Fruit fly (Drosophila melanogaster) whole organism, embryonic: ENCODE results near the gene SerRS.

Source experiments
- Ada2b ChIP-seq: fragments of 200-800 bp; sonication (Bioruptor generic); IDR thresholded peaks from 2 replicates; pipeline ENCODE4 v1.3.6; 2022; ENCODE audit warnings: missing biosample characterization, missing genetic modification characterization
- BtbVII ChIP-seq: fragments of 200-800 bp; sonication (Bioruptor generic); optimal IDR thresholded peaks from 3 replicates; lab custom pipeline; 2017; ENCODE audit warnings: missing biosample characterization, mild to moderate bottlenecking, missing genetic modification characterization
- CG10654 ChIP-seq: fragments of 200-800 bp; sonication (Bioruptor generic); optimal IDR thresholded peaks from 2 replicates; lab custom pipeline; 2016; ENCODE audit warnings: missing biosample characterization, missing genetic modification characterization
- CG12299 ChIP-seq: fragments of 200-800 bp; sonication (Bioruptor generic); optimal IDR thresholded peaks from 2 replicates; lab custom pipeline; 2018; ENCODE audit warnings: missing biosample characterization, mild to moderate bottlenecking, missing genetic modification characterization
- CG12744 ChIP-seq: fragments of 200-800 bp; sonication (Bioruptor generic); optimal IDR thresholded peaks from 2 replicates; lab custom pipeline; 2016; ENCODE audit warnings: missing biosample characterization, missing genetic modification characterization
- CG13624 ChIP-seq: fragments of 200-800 bp; sonication (Bioruptor generic); optimal IDR thresholded peaks from 2 replicates; lab custom pipeline; 2016; ENCODE audit warnings: missing biosample characterization, missing genetic modification characterization
- CG13775 ChIP-seq: fragments of 200-800 bp; sonication (Bioruptor generic); optimal IDR thresholded peaks from 3 replicates; lab custom pipeline; 2017; ENCODE audit warnings: missing biosample characterization, mild to moderate bottlenecking, missing genetic modification characterization
- CG15696 ChIP-seq: fragments of 200-800 bp; sonication (Bioruptor generic); optimal IDR thresholded peaks from 2 replicates; lab custom pipeline; 2019; ENCODE audit warnings: missing biosample characterization, mild to moderate bottlenecking, missing genetic modification characterization, moderate library complexity
- CG1602 ChIP-seq: fragments of 200-800 bp; sonication (Bioruptor generic); optimal IDR thresholded peaks from 3 replicates; lab custom pipeline; 2016; ENCODE audit warnings: missing biosample characterization, missing genetic modification characterization
- CG17328 ChIP-seq: fragments of 200-800 bp; sonication (Bioruptor generic); IDR thresholded peaks from 2 replicates; pipeline ENCODE4 v1.3.6; 2022; ENCODE audit warnings: missing biosample characterization, missing genetic modification characterization
- CG17359 ChIP-seq: fragments of 200-800 bp; sonication (Bioruptor generic); optimal IDR thresholded peaks from 3 replicates; lab custom pipeline; 2018; ENCODE audit warnings: missing biosample characterization, mild to moderate bottlenecking, missing genetic modification characterization, moderate library complexity
- CG17802 ChIP-seq: fragments of 200-800 bp; sonication (Bioruptor generic); optimal IDR thresholded peaks from 2 replicates; lab custom pipeline; 2018; ENCODE audit warnings: missing biosample characterization, mild to moderate bottlenecking, missing genetic modification characterization, moderate library complexity
- CG1792 ChIP-seq: fragments of 200-800 bp; sonication (Bioruptor generic); optimal IDR thresholded peaks from 2 replicates; lab custom pipeline; 2016; ENCODE audit warnings: missing biosample characterization, missing genetic modification characterization
- CG2116 ChIP-seq: fragments of 200-800 bp; sonication (Bioruptor generic); optimal IDR thresholded peaks from 3 replicates; lab custom pipeline; 2018; ENCODE audit warnings: missing biosample characterization, mild to moderate bottlenecking, missing genetic modification characterization
- CG2712 ChIP-seq: fragments of 200-800 bp; optimal IDR thresholded peaks from 3 replicates; lab custom pipeline; 2019; ENCODE audit warnings: missing biosample characterization, mild to moderate bottlenecking, missing genetic modification characterization, moderate library complexity
- CG3163 ChIP-seq: fragments of 200-800 bp; sonication (Bioruptor generic); optimal IDR thresholded peaks from 3 replicates; lab custom pipeline; 2016; ENCODE audit warnings: missing biosample characterization, missing genetic modification characterization
- CG3838 ChIP-seq: fragments of 200-800 bp; sonication (Bioruptor generic); optimal IDR thresholded peaks from 3 replicates; lab custom pipeline; 2016; ENCODE audit warnings: missing biosample characterization, missing genetic modification characterization
- CG4328 ChIP-seq: fragments of 200-800 bp; sonication (Bioruptor generic); optimal IDR thresholded peaks from 3 replicates; lab custom pipeline; 2017; ENCODE audit warnings: missing biosample characterization, missing genetic modification reagents, missing genetic modification characterization
- CG43689 ChIP-seq: fragments of 200-800 bp; sonication (Bioruptor generic); IDR thresholded peaks from 2 replicates; pipeline ENCODE4 v1.3.6; 2022; ENCODE audit warnings: missing biosample characterization, missing genetic modification characterization
- CG4424 ChIP-seq: fragments of 200-800 bp; sonication (Bioruptor generic); optimal IDR thresholded peaks from 3 replicates; lab custom pipeline; 2016; ENCODE audit warnings: missing biosample characterization, missing genetic modification characterization
- CG4854 ChIP-seq: fragments of 200-800 bp; sonication (Bioruptor generic); optimal IDR thresholded peaks from 2 replicates; lab custom pipeline; 2016; ENCODE audit warnings: missing biosample characterization, missing genetic modification characterization, inconsistent platforms
- CG6791 ChIP-seq: fragments of 200-800 bp; sonication (Bioruptor generic); IDR thresholded peaks from 3 replicates; pipeline ENCODE4 v1.3.6; 2022; ENCODE audit warnings: missing biosample characterization, missing genetic modification characterization; ENCODE audit not compliant: partially characterized antibody
- Hr78 ChIP-seq, 2 experiments: fragments of 200-800 bp in 1 of 2; fragments of >200 bp in 1 of 2; sonication (Bioruptor generic) in 1 of 2; optimal IDR thresholded peaks; 2 replicates each; lab custom pipeline; 2017 to 2019; ENCODE audit warnings: missing biosample characterization in 2 of 2, missing genetic modification characterization in 2 of 2, mild to moderate bottlenecking in 1 of 2, moderate library complexity in 1 of 2
- Lhr ChIP-seq: fragments of 200-800 bp; sonication (Bioruptor generic); optimal IDR thresholded peaks from 3 replicates; lab custom pipeline; 2017; ENCODE audit warnings: mild to moderate bottlenecking, missing biosample characterization, missing genetic modification reagents, missing genetic modification characterization
- Lpt ChIP-seq: fragments of >200 bp; optimal IDR thresholded peaks from 2 replicates; lab custom pipeline; 2018; ENCODE audit warnings: missing biosample characterization, missing genetic modification characterization
- Myb ChIP-seq: fragments of 200-800 bp; sonication (Bioruptor generic); optimal IDR thresholded peaks from 2 replicates; lab custom pipeline; 2016; ENCODE audit warnings: missing biosample characterization, missing genetic modification characterization
- NC2α ChIP-seq: fragments of 200-800 bp; sonication (Bioruptor generic); optimal IDR thresholded peaks from 2 replicates; lab custom pipeline; 2016; ENCODE audit warnings: missing biosample characterization, missing genetic modification characterization
- Neu2 ChIP-seq: fragments of 200-800 bp; sonication (Bioruptor generic); optimal IDR thresholded peaks from 3 replicates; lab custom pipeline; 2016; ENCODE audit warnings: missing biosample characterization, missing genetic modification characterization, borderline replicate concordance
- Six4 ChIP-seq: fragments of 200-800 bp; sonication (Bioruptor generic); optimal IDR thresholded peaks from 2 replicates; lab custom pipeline; 2016; ENCODE audit warnings: missing biosample characterization, missing genetic modification characterization
- Xbp1 ChIP-seq: fragments of 200-800 bp; sonication (Bioruptor generic); optimal IDR thresholded peaks from 3 replicates; lab custom pipeline; 2016; ENCODE audit warnings: missing biosample characterization, mild to moderate bottlenecking, missing genetic modification characterization
- ato ChIP-seq: fragments of 200-800 bp; sonication (Bioruptor generic); IDR thresholded peaks from 2 replicates; pipeline ENCODE4 v1.3.6; 2022; ENCODE audit warnings: missing biosample characterization, missing genetic modification characterization; ENCODE audit not compliant: partially characterized antibody
- bcd ChIP-seq: fragments of 200-800 bp; sonication (Bioruptor generic); optimal IDR thresholded peaks from 2 replicates; lab custom pipeline; 2017; ENCODE audit warnings: missing biosample characterization, mild to moderate bottlenecking, missing genetic modification characterization
- br ChIP-seq: fragments of >200 bp; optimal IDR thresholded peaks from 2 replicates; lab custom pipeline; 2017
- bsh ChIP-seq, 2 experiments: fragments of 200-800 bp; sonication (Bioruptor generic); optimal IDR thresholded peaks; 2 replicates each; lab custom pipeline; 2017 to 2018; ENCODE audit warnings: mild to moderate bottlenecking in 2 of 2, missing biosample characterization in 2 of 2, missing genetic modification characterization in 2 of 2, moderate library complexity in 1 of 2
- btn ChIP-seq: fragments of 200-800 bp; sonication (Bioruptor generic); optimal IDR thresholded peaks from 2 replicates; lab custom pipeline; 2016; ENCODE audit warnings: missing biosample characterization, missing genetic modification characterization
- eve ChIP-seq, 2 experiments: fragments of >200 bp; optimal IDR thresholded peaks; 2 replicates each; lab custom pipeline; 2017; ENCODE audit warnings: missing biosample characterization in 2 of 2, missing genetic modification characterization in 2 of 2
- gcm2 ChIP-seq: fragments of 200-800 bp; sonication (Bioruptor generic); optimal IDR thresholded peaks from 2 replicates; lab custom pipeline; 2016; ENCODE audit warnings: missing biosample characterization, missing genetic modification characterization
- ham ChIP-seq: fragments of 200-800 bp; sonication (Bioruptor generic); IDR thresholded peaks from 2 replicates; pipeline ENCODE4 v1.3.6; 2022; ENCODE audit warnings: missing biosample characterization, missing genetic modification characterization
- hbn ChIP-seq: fragments of 200-800 bp; sonication (Bioruptor generic); IDR thresholded peaks from 2 replicates; pipeline ENCODE4 v1.3.6; 2022; ENCODE audit warnings: missing biosample characterization, missing genetic modification characterization; ENCODE audit not compliant: partially characterized antibody
- kah ChIP-seq: fragments of 200-800 bp; sonication (Bioruptor generic); optimal IDR thresholded peaks from 2 replicates; lab custom pipeline; 2018; ENCODE audit warnings: missing biosample characterization, mild to moderate bottlenecking, missing genetic modification characterization
- pfk ChIP-seq: fragments of 200-800 bp; sonication (Bioruptor generic); optimal IDR thresholded peaks from 2 replicates; lab custom pipeline; 2018; ENCODE audit warnings: missing biosample characterization, mild to moderate bottlenecking, missing genetic modification characterization, moderate library complexity
- row ChIP-seq: fragments of 200-800 bp; sonication (Bioruptor generic); IDR thresholded peaks from 3 replicates; pipeline ENCODE4 v1.3.6; 2022; ENCODE audit warnings: missing biosample characterization, missing genetic modification characterization
- shn ChIP-seq: fragments of 200-800 bp; sonication (Bioruptor generic); optimal IDR thresholded peaks from 3 replicates; lab custom pipeline; 2016; ENCODE audit warnings: missing biosample characterization, missing genetic modification characterization
- sr ChIP-seq: fragments of 200-800 bp; sonication (Bioruptor generic); IDR thresholded peaks from 3 replicates; pipeline ENCODE4 v1.3.6; 2022; ENCODE audit warnings: missing biosample characterization, missing genetic modification characterization
- tap ChIP-seq: fragments of 200-800 bp; optimal IDR thresholded peaks from 3 replicates; lab custom pipeline; 2019; ENCODE audit warnings: missing biosample characterization, mild to moderate bottlenecking, missing genetic modification characterization, moderate library complexity
- tna ChIP-seq: fragments of 200-800 bp; sonication (Bioruptor generic); IDR thresholded peaks from 2 replicates; pipeline ENCODE4 v1.3.6; 2022; ENCODE audit warnings: missing biosample characterization, missing genetic modification characterization; ENCODE audit not compliant: partially characterized antibody
- ttk ChIP-seq: fragments of 200-800 bp; sonication (Bioruptor generic); IDR thresholded peaks from 2 replicates; pipeline ENCODE4 v2.1.2; 2022; ENCODE audit warnings: missing biosample characterization, missing genetic modification characterization
- tup ChIP-seq: fragments of 200-800 bp; sonication (Bioruptor generic); optimal IDR thresholded peaks from 2 replicates; lab custom pipeline; 2016; ENCODE audit warnings: missing biosample characterization, mild to moderate bottlenecking, missing genetic modification characterization, moderate library complexity
- usp ChIP-seq: fragments of >200 bp; optimal IDR thresholded peaks from 2 replicates; lab custom pipeline; 2017; ENCODE audit warnings: missing biosample characterization, missing genetic modification characterization
- zen ChIP-seq: fragments of 200-800 bp; sonication (Bioruptor generic); optimal IDR thresholded peaks from 3 replicates; lab custom pipeline; 2018; ENCODE audit warnings: missing biosample characterization, mild to moderate bottlenecking, missing genetic modification characterization, moderate library complexity

Gene SerRS

dm6 chr2L:3055710-3056447 lies 18.7 kb upstream of the SerRS start (continued):
- TF ChIP-seq CG3838 (GFP tag; lab: Kevin White, UChicago) = no peak
- no peak for TF ChIP-seq tna (GFP tag; lab: Robert Waterston, UW)
- no peak for TF ChIP-seq gcm2 (GFP tag; lab: Kevin White, UChicago)
- no peak for TF ChIP-seq CG1792 (GFP tag; lab: Kevin White, UChicago)
- no peak for TF ChIP-seq ham (GFP tag; lab: Robert Waterston, UW)
- TF ChIP-seq CG15696 (tag; lab: Kevin White, UChicago) = no peak
- TF ChIP-seq row (GFP tag; lab: Robert Waterston, UW) = peak; percentile 75
- TF ChIP-seq Lhr (GFP tag; lab: Kevin White, UChicago) = no peak
- TF ChIP-seq Xbp1 (GFP tag; lab: Kevin White, UChicago) = peak; percentile 57
- TF ChIP-seq CG2116 (GFP tag; lab: Kevin White, UChicago) = no peak
- no peak for TF ChIP-seq pfk (GFP tag; lab: Kevin White, UChicago)
- peak; percentile 40 for TF ChIP-seq shn (GFP tag; lab: Kevin White, UChicago)
- no peak for TF ChIP-seq CG1602 (GFP tag; lab: Kevin White, UChicago)
- no peak for TF ChIP-seq CG4854 (GFP tag; lab: Kevin White, UChicago)
- TF ChIP-seq Lpt (GFP tag; lab: Kevin White, UChicago) = no peak
- TF ChIP-seq CG4424 (GFP tag; lab: Kevin White, UChicago) = peak; percentile 52
- TF ChIP-seq CG2712 = peak; percentile 13
- peak in 1 of 2 experiments; percentile 6 for TF ChIP-seq Hr78 (GFP tag; optimal IDR thresholded peaks at IDR 0.05; lab: Kevin White, UChicago)
- TF ChIP-seq CG4328 (GFP tag; lab: Kevin White, UChicago) = no peak
- no peak for TF ChIP-seq Myb (GFP tag; lab: Kevin White, UChicago)
- peak; percentile 59 for TF ChIP-seq CG13624 (GFP tag; lab: Kevin White, UChicago)
- TF ChIP-seq CG17328 (GFP tag; lab: Robert Waterston, UW) = no peak
- no peak for TF ChIP-seq hbn (GFP tag; lab: Robert Waterston, UW)
- TF ChIP-seq CG13775 (GFP tag; lab: Kevin White, UChicago) = peak; percentile 2
- TF ChIP-seq sr = no peak
- peak; percentile 14 for TF ChIP-seq BtbVII (GFP tag; lab: Kevin White, UChicago)
- no peak for TF ChIP-seq btn (GFP tag; lab: Kevin White, UChicago)
- no peak for TF ChIP-seq CG3163
- TF ChIP-seq usp (GFP tag; lab: Kevin White, UChicago) = no peak
- TF ChIP-seq bsh (GFP tag; optimal IDR thresholded peaks at IDR 0.05; lab: Kevin White, UChicago) = no peak
- TF ChIP-seq CG17359 (tag; lab: Kevin White, UChicago) = no peak
- TF ChIP-seq bcd (GFP tag; lab: Kevin White, UChicago) = peak; percentile 51
- no peak for TF ChIP-seq CG43689
- peak; percentile 45 for TF ChIP-seq Neu2 (GFP tag; lab: Kevin White, UChicago)
- TF ChIP-seq NC2α (GFP tag; lab: Kevin White, UChicago) = no peak
- no peak for TF ChIP-seq ato
- TF ChIP-seq kah (GFP tag; lab: Kevin White, UChicago) = no peak
- no peak for TF ChIP-seq zen (tag; lab: Kevin White, UChicago)
- TF ChIP-seq ttk = no peak
- TF ChIP-seq Ada2b (GFP tag; lab: Robert Waterston, UW) = no peak
- TF ChIP-seq CG10654 = no peak
- TF ChIP-seq CG17802 (tag; lab: Kevin White, UChicago) = no peak
- TF ChIP-seq eve (GFP tag; optimal IDR thresholded peaks at IDR 0.05; lab: Kevin White, UChicago) = no peak
- TF ChIP-seq br = no peak
- TF ChIP-seq tap (tag; lab: Kevin White, UChicago) = no peak
- no peak for TF ChIP-seq Six4 (GFP tag; lab: Kevin White, UChicago)
- no peak for TF ChIP-seq CG12299 (tag; lab: Kevin White, UChicago)
- no peak for TF ChIP-seq CG6791 (GFP tag; lab: Robert Waterston, UW)
- TF ChIP-seq CG12744 (GFP tag; lab: Kevin White, UChicago) = no peak
- no peak for TF ChIP-seq tup (GFP tag; lab: Kevin White, UChicago)
